Worm (Caenorhabditis elegans) whole organism, L2 larva: ENCODE measurements around the gene elo-6.

Experiments used
- lsy-2 ChIP-seq, 2 experiments: fragments of 150-350 bp in 1 of 2; sonication (generic microtip) in 1 of 2; optimal IDR thresholded peaks; 2 replicates each; lab custom pipeline; 2014 to 2017; ENCODE audit warnings: missing biosample characterization in 2 of 2, missing genetic modification characterization in 2 of 2
- nhr-12 ChIP-seq: fragments of 150-350 bp; optimal IDR thresholded peaks from 2 replicates; lab custom pipeline; 2014; ENCODE audit warnings: missing biosample characterization, missing genetic modification characterization
- unc-62 ChIP-seq: fragments of 150-350 bp; optimal IDR thresholded peaks from 2 replicates; lab custom pipeline; 2014; ENCODE audit warnings: missing biosample characterization, missing genetic modification reagents, missing genetic modification characterization

ce11 chrIV:5415696-5416095 lies 27.3 kb upstream of the elo-6 start, which contains the start of gene spp-7:
- no peak for TF ChIP-seq lsy-2 (tag; optimal IDR thresholded peaks at IDR 0.05; lab: Kevin White, UChicago)
- TF ChIP-seq unc-62 (GFP tag; lab: Kevin White, UChicago): no peak
- TF ChIP-seq nhr-12 (tag; lab: Kevin White, UChicago): no peak
